Fruit fly (Drosophila melanogaster): ENCODE measurements around the gene CG11248.

- TF ChIP-seq wdn (GFP tag; IDR thresholded peaks at IDR 0.05) = no peak
- no peak for TF ChIP-seq Nf-YC (tag; optimal IDR thresholded peaks at IDR 0.05)
- no peak for TF ChIP-seq Ets97D (GFP tag; optimal IDR thresholded peaks at IDR 0.05)
- TF ChIP-seq Chrac-16 (GFP tag; optimal IDR thresholded peaks at IDR 0.05) = no peak
- no peak for TF ChIP-seq HHEX (GFP tag; optimal IDR thresholded peaks at IDR 0.05)
- no peak for TF ChIP-seq CG8924 (tag; optimal IDR thresholded peaks at IDR 0.05)
Observed at dm6 chr3L:21718233-21718632, 38.4 kb downstream of the CG11248 start.
